Worm (Caenorhabditis elegans) whole organism, L1 larva: ENCODE measurements around the gene ZK1127.3.
A peak's percentile ranks its signal among the peaks of the same experiment; 100 is the strongest.

Experiments used
- C04F5.9 ChIP-seq: sonication (generic microtip); optimal IDR thresholded peaks from 2 replicates; lab custom pipeline; 2016; ENCODE audit warnings: missing genetic modification characterization, missing compliant biosample characterization
- C16A3.4 ChIP-seq: fragments of 150-350 bp; optimal IDR thresholded peaks from 2 replicates; lab custom pipeline; 2014; ENCODE audit warnings: missing biosample characterization, missing genetic modification characterization
- F16B12.6 ChIP-seq: fragments of 150-350 bp; optimal IDR thresholded peaks from 2 replicates; lab custom pipeline; 2014; ENCODE audit warnings: missing biosample characterization, missing genetic modification characterization
- alr-1 ChIP-seq: fragments of 200-800 bp; sonication (Bioruptor generic); optimal IDR thresholded peaks from 2 replicates; lab custom pipeline; 2018; ENCODE audit warnings: borderline replicate concordance, mild to moderate bottlenecking, missing genetic modification characterization, missing compliant biosample characterization
- aly-2 ChIP-seq: fragments of 150-350 bp; optimal IDR thresholded peaks from 2 replicates; lab custom pipeline; 2014; ENCODE audit warnings: missing biosample characterization, missing genetic modification characterization
- blmp-1 ChIP-seq: fragments of 150-350 bp; optimal IDR thresholded peaks from 2 replicates; lab custom pipeline; 2014; ENCODE audit warnings: missing biosample characterization, missing genetic modification characterization
- ceh-8 ChIP-seq: fragments of 200-800 bp; sonication (Bioruptor generic); optimal IDR thresholded peaks from 2 replicates; lab custom pipeline; 2018; ENCODE audit warnings: mild to moderate bottlenecking, missing genetic modification characterization, moderate library complexity, missing compliant biosample characterization
- ceh-82 ChIP-seq, 3 experiments: fragments of 150-350 bp in 1 of 3; sonication (generic microtip) in 2 of 3; optimal IDR thresholded peaks; 2 replicates each; lab custom pipeline; 2014 to 2017; ENCODE audit warnings: missing biosample characterization in 3 of 3, missing genetic modification characterization in 3 of 3
- ceh-88 ChIP-seq: fragments of 200-800 bp; sonication (Bioruptor generic); IDR thresholded peaks from 2 replicates; pipeline ENCODE4 v1.3.6; 2022; ENCODE audit warnings: missing genetic modification characterization, missing compliant biosample characterization
- ceh-90 ChIP-seq: sonication (generic microtip); optimal IDR thresholded peaks from 2 replicates; lab custom pipeline; 2016; ENCODE audit warnings: missing genetic modification characterization, missing compliant biosample characterization
- dpl-1 ChIP-seq, 3 experiments: fragments of 150-350 bp in 2 of 3; sonication (generic microtip) in 1 of 3; optimal IDR thresholded peaks; 2 replicates each; lab custom pipeline; 2014 to 2017; ENCODE audit warnings: missing biosample characterization in 3 of 3, missing genetic modification characterization in 3 of 3, missing genetic modification reagents in 3 of 3
- efl-1 ChIP-seq, 4 experiments: fragments of 150-350 bp; optimal IDR thresholded peaks in 3 of 4; peaks in 1 of 4; 1 replicate in 1 of 4; 2 replicates in 3 of 4; lab custom pipeline; 2014; ENCODE audit warnings: missing biosample characterization in 2 of 4, missing genetic modification characterization in 2 of 4, missing genetic modification reagents in 2 of 4
- efl-3 ChIP-seq: fragments of 200-800 bp; sonication (Bioruptor generic); optimal IDR thresholded peaks from 2 replicates; lab custom pipeline; 2018; ENCODE audit warnings: mild to moderate bottlenecking, missing genetic modification characterization, missing compliant biosample characterization
- egl-13 ChIP-seq: sonication (generic microtip); optimal IDR thresholded peaks from 2 replicates; lab custom pipeline; 2016; ENCODE audit warnings: missing genotype, missing genetic modification reagents, missing genetic modification characterization, missing compliant biosample characterization
- elt-2 ChIP-seq: sonication (generic microtip); optimal IDR thresholded peaks from 2 replicates; lab custom pipeline; 2016; ENCODE audit warnings: missing genetic modification characterization, mild to moderate bottlenecking, inconsistent platforms, missing compliant biosample characterization, missing genetic modification reagents
- ets-5 ChIP-seq: fragments of 200-800 bp; sonication (Bioruptor generic); IDR thresholded peaks from 2 replicates; pipeline ENCODE4 v1.3.6; 2022; ENCODE audit warnings: missing genetic modification characterization, missing compliant biosample characterization
- fkh-10 ChIP-seq: sonication (generic microtip); optimal IDR thresholded peaks from 2 replicates; lab custom pipeline; 2017; ENCODE audit warnings: missing biosample characterization, missing genetic modification reagents, missing genetic modification characterization
- fkh-4 ChIP-seq: sonication (generic microtip); optimal IDR thresholded peaks from 2 replicates; lab custom pipeline; 2016; ENCODE audit warnings: missing compliant biosample characterization, missing genetic modification characterization, borderline replicate concordance
- fkh-8 ChIP-seq: sonication (generic microtip); optimal IDR thresholded peaks from 2 replicates; lab custom pipeline; 2016; ENCODE audit warnings: mild to moderate bottlenecking, missing genetic modification characterization, missing compliant biosample characterization
- hlh-17 ChIP-seq: fragments of 200-800 bp; sonication (Bioruptor generic); optimal IDR thresholded peaks from 2 replicates; lab custom pipeline; 2018; ENCODE audit warnings: missing genetic modification characterization, mild to moderate bottlenecking, missing compliant biosample characterization, moderate library complexity, borderline replicate concordance
- hlh-4 ChIP-seq: sonication (generic microtip); optimal IDR thresholded peaks from 2 replicates; lab custom pipeline; 2016; ENCODE audit warnings: mild to moderate bottlenecking, missing genetic modification characterization, missing compliant biosample characterization
- hpl-2 ChIP-seq: fragments of 150-350 bp; optimal IDR thresholded peaks from 2 replicates; lab custom pipeline; 2014; ENCODE audit warnings: missing biosample characterization, missing genetic modification reagents, missing genetic modification characterization
- jun-1 ChIP-seq: fragments of 150-350 bp; optimal IDR thresholded peaks from 2 replicates; lab custom pipeline; 2014; ENCODE audit warnings: missing biosample characterization, missing genetic modification reagents, missing genetic modification characterization
- lin-13 ChIP-seq: fragments of 150-350 bp; optimal IDR thresholded peaks from 2 replicates; lab custom pipeline; 2014; ENCODE audit warnings: missing biosample characterization, missing genetic modification reagents, missing genetic modification characterization
- lin-15B ChIP-seq: fragments of 150-350 bp; sonication (generic microtip); optimal IDR thresholded peaks from 3 replicates; lab custom pipeline; 2014; ENCODE audit warnings: missing biosample characterization, missing genetic modification characterization
- lin-35 ChIP-seq, 2 experiments: fragments of 150-350 bp; optimal IDR thresholded peaks; 2 replicates each; lab custom pipeline; 2014; ENCODE audit warnings: missing biosample characterization in 2 of 2, missing genetic modification characterization in 2 of 2, missing genetic modification reagents in 2 of 2
- mab-9 ChIP-seq: fragments of 200-800 bp; sonication (Bioruptor generic); IDR thresholded peaks from 2 replicates; pipeline ENCODE4 v1.3.6; 2022; ENCODE audit warnings: missing genetic modification reagents, missing genetic modification characterization, missing compliant biosample characterization
- mdl-1 ChIP-seq, 2 experiments: fragments of 150-350 bp; optimal IDR thresholded peaks; 2 replicates each; lab custom pipeline; 2014 to 2017; ENCODE audit warnings: missing biosample characterization in 2 of 2, missing genetic modification characterization in 2 of 2, inconsistent platforms in 1 of 2
- mep-1 ChIP-seq: fragments of 150-350 bp; optimal IDR thresholded peaks from 2 replicates; lab custom pipeline; 2014; ENCODE audit warnings: missing biosample characterization, missing genetic modification characterization
- nhr-19 ChIP-seq: fragments of 200-800 bp; sonication (Bioruptor generic); conservative IDR thresholded peaks from 2 replicates; pipeline ENCODE4 v1.3.6; 2022; ENCODE audit warnings: missing genetic modification characterization, missing compliant biosample characterization
- nhr-237 ChIP-seq: fragments of 150-350 bp; optimal IDR thresholded peaks from 2 replicates; lab custom pipeline; 2014; ENCODE audit warnings: missing biosample characterization, missing genetic modification characterization
- nhr-47 ChIP-seq: sonication (generic microtip); optimal IDR thresholded peaks from 2 replicates; lab custom pipeline; 2016; ENCODE audit warnings: mild to moderate bottlenecking, missing genetic modification characterization, moderate library complexity, missing compliant biosample characterization
- nhr-71 ChIP-seq: sonication (generic microtip); optimal IDR thresholded peaks from 2 replicates; lab custom pipeline; 2016; ENCODE audit warnings: mild to moderate bottlenecking, missing genetic modification characterization, moderate library complexity, missing compliant biosample characterization
- nhr-84 ChIP-seq: sonication (generic microtip); optimal IDR thresholded peaks from 2 replicates; lab custom pipeline; 2017; ENCODE audit warnings: missing biosample characterization, missing genetic modification characterization
- nhr-90 ChIP-seq: sonication (generic microtip); optimal IDR thresholded peaks from 2 replicates; lab custom pipeline; 2016; ENCODE audit warnings: mild to moderate bottlenecking, missing genetic modification characterization, missing compliant biosample characterization; ENCODE audit not compliant: poor library complexity
- pax-3 ChIP-seq: fragments of 200-800 bp; sonication (Bioruptor generic); optimal IDR thresholded peaks from 2 replicates; lab custom pipeline; 2018; ENCODE audit warnings: mild to moderate bottlenecking, missing genetic modification characterization, moderate library complexity, missing compliant biosample characterization
- rnt-1 ChIP-seq: sonication (generic microtip); optimal IDR thresholded peaks from 2 replicates; lab custom pipeline; 2016; ENCODE audit warnings: mild to moderate bottlenecking, missing genetic modification characterization, moderate library complexity, missing compliant biosample characterization
- snpc-4 ChIP-seq: fragments of 150-350 bp; optimal IDR thresholded peaks from 2 replicates; lab custom pipeline; 2014; ENCODE audit warnings: missing biosample characterization, missing genetic modification characterization
- sox-4 ChIP-seq: sonication (generic microtip); optimal IDR thresholded peaks from 2 replicates; lab custom pipeline; 2016; ENCODE audit warnings: missing genetic modification characterization, missing compliant biosample characterization
- sup-37 ChIP-seq: fragments of 200-800 bp; sonication (Bioruptor generic); optimal IDR thresholded peaks from 2 replicates; lab custom pipeline; 2018; ENCODE audit warnings: mild to moderate bottlenecking, missing genetic modification characterization, missing compliant biosample characterization
- swsn-7 ChIP-seq: sonication (generic microtip); optimal IDR thresholded peaks from 2 replicates; lab custom pipeline; 2016; ENCODE audit warnings: missing genetic modification characterization, missing compliant biosample characterization
- tbx-2 ChIP-seq: sonication (generic microtip); optimal IDR thresholded peaks from 2 replicates; lab custom pipeline; 2016; ENCODE audit warnings: missing genetic modification characterization, missing compliant biosample characterization
- unc-130 ChIP-seq: fragments of 150-350 bp; optimal IDR thresholded peaks from 2 replicates; lab custom pipeline; 2017; ENCODE audit warnings: missing biosample characterization, missing genetic modification characterization, inconsistent platforms
- unc-62 ChIP-seq: fragments of 150-350 bp; optimal IDR thresholded peaks from 2 replicates; lab custom pipeline; 2014; ENCODE audit warnings: missing biosample characterization, missing genetic modification reagents, missing genetic modification characterization
- unc-86 ChIP-seq: sonication (generic microtip); optimal IDR thresholded peaks from 2 replicates; lab custom pipeline; 2016; ENCODE audit warnings: missing genetic modification characterization, missing compliant biosample characterization
- unc-98 ChIP-seq: fragments of 200-800 bp; sonication (Bioruptor generic); IDR thresholded peaks from 2 replicates; pipeline ENCODE4 v1.3.6; 2022; ENCODE audit warnings: missing genetic modification characterization, missing compliant biosample characterization
- vab-15 ChIP-seq: sonication (generic microtip); optimal IDR thresholded peaks from 2 replicates; lab custom pipeline; 2017; ENCODE audit warnings: missing genotype, mild to moderate bottlenecking, missing genetic modification characterization, missing compliant biosample characterization
- xbp-1 ChIP-seq: sonication (generic microtip); optimal IDR thresholded peaks from 2 replicates; lab custom pipeline; 2016; ENCODE audit warnings: missing genetic modification characterization, missing compliant biosample characterization
- ztf-11 ChIP-seq, 2 experiments: sonication (generic microtip); optimal IDR thresholded peaks; 2 replicates each; lab custom pipeline; 2016 to 2017; ENCODE audit warnings: missing genetic modification characterization in 2 of 2, missing biosample characterization in 1 of 2, missing compliant biosample characterization in 1 of 2

Gene ZK1127.3

ce11 chrII:7072590-7073536 lies 17.8 kb downstream of the ZK1127.3 start:
- peak; percentile 88 for TF ChIP-seq unc-98
- peak; percentile 54 for TF ChIP-seq lin-13 (GFP tag; lab: Kevin White, UChicago)
- TF ChIP-seq ets-5 (GFP tag; lab: Robert Waterston, UW) = no peak
- TF ChIP-seq ceh-90 (tag; lab: Kevin White, UChicago) = peak; percentile 77
- TF ChIP-seq ceh-82 (tag; optimal IDR thresholded peaks at IDR 0.05; lab: Kevin White, UChicago) = peak; percentile 22 to 34 (median 32)
- peak; percentile 31 for TF ChIP-seq F16B12.6 (tag; lab: Kevin White, UChicago)
- no peak for TF ChIP-seq hlh-17 (GFP tag; lab: Kevin White, UChicago)
- TF ChIP-seq unc-130 (tag; lab: Kevin White, UChicago) = peak; percentile 37
- TF ChIP-seq hlh-4 (tag; lab: Kevin White, UChicago) = peak; percentile 21
- TF ChIP-seq efl-3 (GFP tag; lab: Kevin White, UChicago) = no peak
- peak; percentile 55 to 71 (median 61) for TF ChIP-seq dpl-1 (GFP tag; optimal IDR thresholded peaks at IDR 0.05; lab: Kevin White, UChicago)
- TF ChIP-seq jun-1 (tag; lab: Kevin White, UChicago) = no peak
- peak; percentile 59 for TF ChIP-seq unc-86 (tag; lab: Kevin White, UChicago)
- TF ChIP-seq lin-15B (tag; lab: Kevin White, UChicago) = peak; percentile 70
- TF ChIP-seq nhr-90 (tag; lab: Kevin White, UChicago) = peak; percentile 80
- TF ChIP-seq alr-1 (tag; lab: Kevin White, UChicago) = no peak
- peak; percentile 73 for TF ChIP-seq ceh-88 (GFP tag; lab: Robert Waterston, UW)
- TF ChIP-seq elt-2 (tag; lab: Kevin White, UChicago) = peak; percentile 35
- peak; percentile 89 for TF ChIP-seq fkh-8 (tag; lab: Kevin White, UChicago)
- peak; percentile 84 for TF ChIP-seq nhr-47
- TF ChIP-seq swsn-7 (tag; lab: Kevin White, UChicago) = peak; percentile 73
- peak; percentile 66 for TF ChIP-seq snpc-4
- TF ChIP-seq mdl-1 (tag; optimal IDR thresholded peaks at IDR 0.05; lab: Kevin White, UChicago) = peak in 1 of 2 experiments; percentile 17
- TF ChIP-seq tbx-2 = peak; percentile 74
- peak; percentile 68 for TF ChIP-seq rnt-1 (tag; lab: Kevin White, UChicago)
- peak; percentile 8 for TF ChIP-seq fkh-10
- TF ChIP-seq ceh-8 (GFP tag; lab: Kevin White, UChicago) = peak; percentile 17
- no peak for TF ChIP-seq mab-9 (GFP tag; lab: Robert Waterston, UW)
- TF ChIP-seq sup-37 = no peak
- TF ChIP-seq pax-3 = peak; percentile 86
- peak; percentile 17 for TF ChIP-seq fkh-4 (tag; lab: Kevin White, UChicago)
- peak; percentile 58 for TF ChIP-seq nhr-237 (tag; lab: Kevin White, UChicago)
- TF ChIP-seq hpl-2 = no peak
- peak; percentile 67 to 68 for TF ChIP-seq efl-1 (optimal IDR thresholded peaks at IDR 0.05; lab: Kevin White, UChicago)
- TF ChIP-seq efl-1 (GFP tag; optimal IDR thresholded peaks at IDR 0.05 in 1 of 2; lab: Kevin White, UChicago) = peak; percentile 58 to 79
- peak; percentile 65 for TF ChIP-seq egl-13 (tag; lab: Kevin White, UChicago)
- TF ChIP-seq nhr-19 = peak; percentile 56
- no peak for TF ChIP-seq unc-62
- TF ChIP-seq nhr-84 = no peak
- TF ChIP-seq aly-2 (tag; lab: Kevin White, UChicago) = peak; percentile 12
- peak; percentile 65 for TF ChIP-seq vab-15 (tag; lab: Kevin White, UChicago)
- TF ChIP-seq ztf-11 (tag; optimal IDR thresholded peaks at IDR 0.05; lab: Kevin White, UChicago) = peak in 1 of 2 experiments; percentile 78
- TF ChIP-seq blmp-1 (tag; lab: Kevin White, UChicago) = peak; percentile 55
- peak; percentile 67 for TF ChIP-seq C04F5.9 (tag; lab: Kevin White, UChicago)
- peak; percentile 89 for TF ChIP-seq mep-1 (tag; lab: Kevin White, UChicago)
- TF ChIP-seq C16A3.4 (tag; lab: Kevin White, UChicago) = peak; percentile 86
- TF ChIP-seq sox-4 (tag; lab: Kevin White, UChicago) = peak; percentile 75
- TF ChIP-seq xbp-1 (tag; lab: Kevin White, UChicago) = peak; percentile 81
- peak; percentile 84 for TF ChIP-seq nhr-71 (tag; lab: Kevin White, UChicago)
- peak; percentile 72 to 78 for TF ChIP-seq lin-35 (GFP tag; optimal IDR thresholded peaks at IDR 0.05; lab: Kevin White, UChicago)
